Worm (Caenorhabditis elegans) whole organism, young adult: ENCODE measurements around the gene ZC374.2.
A peak's percentile ranks its signal among the peaks of the same experiment; 100 is the strongest.

Source experiments
- B0336.3 ChIP-seq: fragments of 200-800 bp; sonication (Bioruptor generic); IDR thresholded peaks from 2 replicates; pipeline ENCODE4 v1.3.6; 2022; ENCODE audit warnings: missing genetic modification characterization, missing compliant biosample characterization
- C06A6.2 ChIP-seq: fragments of 200-800 bp; sonication (Bioruptor generic); conservative IDR thresholded peaks from 2 replicates; pipeline ENCODE4 v1.3.6; 2022; ENCODE audit warnings: missing genetic modification characterization, missing compliant biosample characterization
- F55B11.4 ChIP-seq: sonication (generic microtip); optimal IDR thresholded peaks from 2 replicates; lab custom pipeline; 2016; ENCODE audit warnings: missing compliant biosample characterization, missing genetic modification characterization, borderline replicate concordance; ENCODE audit not compliant: insufficient read depth
- K12H6.12 ChIP-seq: fragments of 200-800 bp; sonication (Bioruptor generic); optimal IDR thresholded peaks from 2 replicates; lab custom pipeline; 2018; ENCODE audit warnings: mild to moderate bottlenecking, missing genetic modification characterization, missing compliant biosample characterization
- T07F8.4 ChIP-seq: sonication (generic microtip); optimal IDR thresholded peaks from 2 replicates; lab custom pipeline; 2016; ENCODE audit warnings: mild to moderate bottlenecking, missing genetic modification characterization, moderate library complexity, missing compliant biosample characterization
- Y53F4B.3 ChIP-seq: fragments of 200-800 bp; sonication (Bioruptor generic); IDR thresholded peaks from 2 replicates; pipeline ENCODE4 v1.3.6; 2022; ENCODE audit warnings: missing genetic modification reagents, missing genetic modification characterization, missing compliant biosample characterization
- Y56A3A.18 ChIP-seq: fragments of 200-800 bp; sonication (Bioruptor generic); IDR thresholded peaks from 2 replicates; pipeline ENCODE4 v1.3.6; 2022; ENCODE audit warnings: missing genetic modification reagents, missing genetic modification characterization, missing compliant biosample characterization
- aptf-3 ChIP-seq: fragments of 200-800 bp; sonication (Bioruptor generic); IDR thresholded peaks from 2 replicates; pipeline ENCODE4 v1.3.6; 2022; ENCODE audit warnings: missing genetic modification characterization, missing compliant biosample characterization
- atf-7 ChIP-seq: sonication (generic microtip); optimal IDR thresholded peaks from 2 replicates; lab custom pipeline; 2017; ENCODE audit warnings: mild to moderate bottlenecking, missing genetic modification characterization, missing compliant biosample characterization
- attf-5 ChIP-seq: fragments of 200-800 bp; sonication (Bioruptor generic); optimal IDR thresholded peaks from 2 replicates; lab custom pipeline; 2018; ENCODE audit warnings: mild to moderate bottlenecking, missing genetic modification characterization, missing compliant biosample characterization
- bed-2 ChIP-seq: fragments of 200-800 bp; sonication (Bioruptor generic); IDR thresholded peaks from 2 replicates; pipeline ENCODE4 v1.3.6; 2022; ENCODE audit warnings: missing genetic modification reagents, missing genetic modification characterization, missing compliant biosample characterization
- ccch-3 ChIP-seq: fragments of 200-800 bp; sonication (Bioruptor generic); optimal IDR thresholded peaks from 2 replicates; lab custom pipeline; 2018; ENCODE audit warnings: mild to moderate bottlenecking, missing genetic modification characterization, missing compliant biosample characterization
- ceh-40 ChIP-seq: fragments of 200-800 bp; sonication (Bioruptor generic); IDR thresholded peaks from 2 replicates; pipeline ENCODE4 v1.3.6; 2022; ENCODE audit warnings: missing genetic modification characterization, missing compliant biosample characterization
- dpl-1 ChIP-seq: fragments of 150-350 bp; optimal IDR thresholded peaks from 2 replicates; lab custom pipeline; 2014; ENCODE audit warnings: missing biosample characterization, missing genetic modification reagents, missing genetic modification characterization
- hmg-1.2 ChIP-seq: fragments of 200-800 bp; sonication (Bioruptor generic); IDR thresholded peaks from 2 replicates; pipeline ENCODE4 v1.3.6; 2022; ENCODE audit warnings: missing genetic modification reagents, missing genetic modification characterization, missing compliant biosample characterization
- hmg-20 ChIP-seq: fragments of 200-800 bp; sonication (Bioruptor generic); IDR thresholded peaks from 2 replicates; pipeline ENCODE4 v1.3.6; 2022; ENCODE audit warnings: missing genetic modification reagents, missing genetic modification characterization, missing compliant biosample characterization
- hsf-1 ChIP-seq: fragments of 200-800 bp; sonication (Bioruptor generic); IDR thresholded peaks from 2 replicates; pipeline ENCODE4 v1.3.6; 2022; ENCODE audit warnings: missing genetic modification reagents, missing genetic modification characterization, missing compliant biosample characterization
- lin-35 ChIP-seq, 3 experiments: fragments of 150-350 bp in 2 of 3; sonication (generic microtip) in 1 of 3; optimal IDR thresholded peaks; 2 replicates each; lab custom pipeline; 2014 to 2018; ENCODE audit warnings: missing biosample characterization in 3 of 3, missing genetic modification characterization in 3 of 3, missing genetic modification reagents in 3 of 3
- lir-1 ChIP-seq: fragments of 200-800 bp; sonication (Bioruptor generic); conservative IDR thresholded peaks from 2 replicates; pipeline ENCODE4 v1.3.6; 2022; ENCODE audit warnings: missing genetic modification reagents, missing genetic modification characterization, missing compliant biosample characterization
- madf-6 ChIP-seq: fragments of 200-800 bp; sonication (Bioruptor generic); IDR thresholded peaks from 2 replicates; pipeline ENCODE4 v1.3.6; 2022; ENCODE audit warnings: missing genetic modification reagents, missing genetic modification characterization, missing compliant biosample characterization
- mcd-1 ChIP-seq: fragments of 200-800 bp; sonication (Bioruptor generic); IDR thresholded peaks from 2 replicates; pipeline ENCODE4 v1.3.6; 2022; ENCODE audit warnings: missing genetic modification reagents, missing genetic modification characterization, missing compliant biosample characterization
- nfyb-1 ChIP-seq: fragments of 200-800 bp; sonication (Bioruptor generic); IDR thresholded peaks from 2 replicates; pipeline ENCODE4 v1.3.6; 2022; ENCODE audit warnings: missing genetic modification reagents, missing genetic modification characterization, missing compliant biosample characterization
- nhr-80 ChIP-seq: sonication (generic microtip); optimal IDR thresholded peaks from 2 replicates; lab custom pipeline; 2016; ENCODE audit warnings: missing genetic modification characterization, missing compliant biosample characterization
- pbrm-1 ChIP-seq: fragments of 200-800 bp; sonication (Bioruptor generic); IDR thresholded peaks from 2 replicates; pipeline ENCODE4 v1.3.6; 2022; ENCODE audit warnings: missing genetic modification reagents, missing genetic modification characterization, missing compliant biosample characterization
- repo-1 ChIP-seq: sonication (generic microtip); optimal IDR thresholded peaks from 2 replicates; lab custom pipeline; 2017; ENCODE audit warnings: mild to moderate bottlenecking, missing genetic modification characterization, missing compliant biosample characterization
- sdz-38 ChIP-seq: sonication (generic microtip); optimal IDR thresholded peaks from 2 replicates; lab custom pipeline; 2016; ENCODE audit warnings: missing genotype, missing genetic modification characterization, missing compliant biosample characterization
- snpc-1.1 ChIP-seq: sonication (generic microtip); optimal IDR thresholded peaks from 2 replicates; lab custom pipeline; 2017; ENCODE audit warnings: missing genetic modification characterization, mild to moderate bottlenecking, missing compliant biosample characterization, antibody characterized with exemption, moderate library complexity, missing genotype, missing genetic modification reagents; ENCODE audit not compliant: insufficient read depth
- snpc-4 ChIP-seq, 5 experiments: fragments of 150-350 bp in 1 of 5; sonication (generic microtip) in 4 of 5; optimal IDR thresholded peaks; 2 replicates each; lab custom pipeline; 2014 to 2018; ENCODE audit warnings: missing genetic modification characterization in 5 of 5, missing biosample characterization in 3 of 5, antibody characterized with exemption in 2 of 5, mild to moderate bottlenecking in 2 of 5, missing compliant biosample characterization in 2 of 5, missing genotype in 2 of 5, moderate library complexity in 2 of 5, missing genetic modification reagents in 1 of 5
- somi-1 ChIP-seq: fragments of 200-800 bp; sonication (Bioruptor generic); optimal IDR thresholded peaks from 2 replicates; lab custom pipeline; 2018; ENCODE audit warnings: mild to moderate bottlenecking, missing genetic modification characterization, missing compliant biosample characterization
- tbp1 ChIP-seq: fragments of 200-800 bp; sonication (Bioruptor generic); optimal IDR thresholded peaks from 2 replicates; lab custom pipeline; 2018; ENCODE audit warnings: mild to moderate bottlenecking, missing genetic modification characterization, missing compliant biosample characterization
- unc-62 ChIP-seq: fragments of 150-350 bp; optimal IDR thresholded peaks from 2 replicates; lab custom pipeline; 2014; ENCODE audit warnings: missing biosample characterization, missing genetic modification reagents, missing genetic modification characterization
- zfh-2 ChIP-seq: fragments of 200-800 bp; sonication (Bioruptor generic); conservative IDR thresholded peaks from 2 replicates; pipeline ENCODE4 v1.3.6; 2022; ENCODE audit warnings: missing genetic modification reagents, missing genetic modification characterization, missing compliant biosample characterization
- ztf-22 ChIP-seq: fragments of 200-800 bp; sonication (Bioruptor generic); optimal IDR thresholded peaks from 2 replicates; lab custom pipeline; 2018; ENCODE audit warnings: mild to moderate bottlenecking, missing genetic modification characterization, moderate library complexity, missing compliant biosample characterization
- ztf-25 ChIP-seq: fragments of 200-800 bp; sonication (Bioruptor generic); IDR thresholded peaks from 2 replicates; pipeline ENCODE4 v1.3.6; 2022; ENCODE audit warnings: missing genetic modification reagents, missing genetic modification characterization, missing compliant biosample characterization

ZC374.2 gene

DNA sequence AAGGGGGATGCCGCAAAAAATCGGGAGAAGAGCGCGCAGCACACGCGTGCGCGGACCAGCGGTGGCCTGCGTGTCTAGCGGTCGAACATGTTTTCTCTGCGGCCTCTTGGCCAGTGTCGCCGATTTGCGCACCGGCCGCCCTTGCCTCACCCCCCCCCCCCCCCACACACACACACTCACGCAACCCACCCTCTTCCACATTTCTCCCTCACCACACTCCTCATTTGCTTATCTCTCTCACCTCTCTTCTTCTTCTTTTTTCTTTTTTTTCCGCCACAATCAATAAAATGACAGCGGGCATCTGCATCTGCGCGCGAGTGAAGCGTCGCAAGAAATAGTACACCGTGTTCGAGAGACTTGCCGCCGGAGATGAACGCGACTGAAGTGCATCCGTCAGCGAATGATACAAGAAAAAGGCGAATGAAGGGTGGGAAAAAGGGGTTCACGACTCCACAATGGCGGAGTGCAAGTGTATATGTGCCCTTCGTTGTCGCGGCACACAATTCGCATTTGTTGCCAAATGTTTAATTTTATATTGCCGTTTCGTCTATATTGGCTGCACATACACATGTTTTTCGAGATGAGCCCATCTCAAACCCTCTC is 47.5 kb downstream of the ZC374.2 start (continued):
- TF ChIP-seq lir-1 (GFP tag; lab: Robert Waterston, UW) (0 out of 2 replicates have a peak, but pooled peaks have one; percentile 16), pbrm-1 (GFP tag; lab: Robert Waterston, UW) (peak; percentile 60; the same call in 1 of the 2 replicates), madf-6 (GFP tag; lab: Robert Waterston, UW) (no peak), tbp1 (GFP tag; lab: Kevin White, UChicago) (peak; percentile 5), snpc-4 (GFP tag; optimal IDR thresholded peaks at IDR 0.05; lab: Kevin White, UChicago) (no peak), snpc-4 (tag; optimal IDR thresholded peaks at IDR 0.05; lab: Kevin White, UChicago) (no peak), somi-1 (GFP tag; lab: Kevin White, UChicago) (peak; percentile 42), dpl-1 (GFP tag; lab: Kevin White, UChicago) (no peak), hmg-1.2 (peak; percentile 73), Y56A3A.18 (GFP tag; lab: Robert Waterston, UW) (0 out of 2 replicates have a peak, but pooled peaks have one; percentile 43), nhr-80 (peak; percentile 36), ceh-40 (no peak), lin-35 (GFP tag; optimal IDR thresholded peaks at IDR 0.05; lab: Kevin White, UChicago) (peak in 1 of 3 experiments; percentile 62), C06A6.2 (GFP tag; lab: Robert Waterston, UW) (peak; percentile 43; the same call in 1 of the 2 replicates)

- no peak for TF ChIP-seq F55B11.4 (tag; lab: Kevin White, UChicago)
- TF ChIP-seq ccch-3 = no peak
- no peak for TF ChIP-seq K12H6.12
- no peak for TF ChIP-seq nhr-80
- no peak for TF ChIP-seq Y53F4B.3
- TF ChIP-seq, all 124 proteins: peak for 0
These were observed 48.0 kb downstream of the ZC374.2 start, which contains the start of gene grk-1 for ce11 chrX:9999192-9999591. Gene grk-1 (minus strand): TSS chrX:9999208.

DNA sequence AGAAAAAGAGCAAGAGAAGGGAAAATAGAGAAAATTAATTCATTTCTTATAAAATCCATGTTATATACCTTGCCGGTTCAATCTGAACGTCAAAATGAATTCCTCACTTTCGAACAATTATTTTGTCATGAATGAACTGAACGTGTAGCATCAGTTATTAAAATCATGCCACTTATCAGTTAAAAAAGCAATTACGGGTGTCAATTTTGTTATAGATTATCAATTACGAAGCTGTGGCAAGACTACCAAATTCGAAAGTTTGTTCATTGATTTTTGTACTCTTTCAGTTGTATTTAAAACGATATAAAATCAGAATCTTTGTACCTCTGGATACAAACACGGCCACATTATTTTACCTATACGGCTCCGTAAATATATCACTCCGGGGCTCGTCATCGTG is 49.9 kb downstream of the ZC374.2 start:
- peak; percentile 61 for TF ChIP-seq nhr-80
- no peak for TF ChIP-seq madf-6 (GFP tag; lab: Robert Waterston, UW)

- TF ChIP-seq attf-5 (GFP tag; lab: Kevin White, UChicago) (no peak), hsf-1 (no peak), pbrm-1 (GFP tag; lab: Robert Waterston, UW) (no peak), ztf-25 (GFP tag; lab: Robert Waterston, UW) (no peak), bed-2 (GFP tag; lab: Robert Waterston, UW) (no peak), C06A6.2 (GFP tag; lab: Robert Waterston, UW) (no peak), snpc-1.1 (tag; lab: Kevin White, UChicago) (no peak), mcd-1 (GFP tag; lab: Robert Waterston, UW) (no peak), aptf-3 (GFP tag; lab: Robert Waterston, UW) (no peak), B0336.3 (no peak), hmg-20 (GFP tag; lab: Robert Waterston, UW) (no peak), T07F8.4 (tag; lab: Kevin White, UChicago) (no peak), ztf-22 (GFP tag; lab: Kevin White, UChicago) (no peak), nfyb-1 (no peak), sdz-38 (tag; lab: Kevin White, UChicago) (no peak), repo-1 (no peak), atf-7 (tag; lab: Kevin White, UChicago) (no peak), unc-62 (GFP tag; lab: Kevin White, UChicago) (no peak), zfh-2 (GFP tag; lab: Robert Waterston, UW) (no peak)
These were observed 54.1 kb downstream of the ZC374.2 start for ce11 chrX:9993100-9993499.
